Worm (Caenorhabditis elegans): ENCODE results near the gene cnc-4.

Gene cnc-4

ce11 chrV:1455280-1455679 is 8.3 kb downstream of the cnc-4 start:
- TF ChIP-seq dmd-4 (tag; optimal IDR thresholded peaks at IDR 0.05; ENCODE audit: borderline replicate concordance) (no peak), che-1 (tag; optimal IDR thresholded peaks at IDR 0.05) (no peak), unc-3 (GFP tag; conservative IDR thresholded peaks at IDR 0.05) (no peak), unc-3 (tag; optimal IDR thresholded peaks at IDR 0.05) (no peak), unc-42 (tag; optimal IDR thresholded peaks at IDR 0.05) (no peak), fkh-6 (tag; optimal IDR thresholded peaks at IDR 0.05) (no peak), madf-2 (tag; optimal IDR thresholded peaks at IDR 0.05) (no peak), ceh-9 (tag; optimal IDR thresholded peaks at IDR 0.05) (no peak), rnt-1 (tag; optimal IDR thresholded peaks at IDR 0.05) (no peak), ceh-2 (tag; optimal IDR thresholded peaks at IDR 0.05) (no peak), pqm-1 (tag; optimal IDR thresholded peaks at IDR 0.05) (no peak), ref-2 (tag; optimal IDR thresholded peaks at IDR 0.05) (no peak), zip-5 (tag; optimal IDR thresholded peaks at IDR 0.05) (no peak), sdc-2 (tag; optimal IDR thresholded peaks at IDR 0.05) (no peak), hlh-13 (GFP tag; optimal IDR thresholded peaks at IDR 0.05) (no peak), pha-4 (tag; optimal IDR thresholded peaks at IDR 0.05) (no peak), ttx-3 (tag; optimal IDR thresholded peaks at IDR 0.05) (no peak), eyg-1 (tag; optimal IDR thresholded peaks at IDR 0.05) (no peak), fkh-10 (GFP tag; optimal IDR thresholded peaks at IDR 0.05) (no peak), unc-55 (GFP tag; optimal IDR thresholded peaks at IDR 0.05) (no peak)

- TF ChIP-seq nhr-232 (tag; optimal IDR thresholded peaks at IDR 0.05) = no peak
- TF ChIP-seq T23F11.4 (GFP tag; optimal IDR thresholded peaks at IDR 0.05) = no peak
- no peak for TF ChIP-seq lin-11 (tag; optimal IDR thresholded peaks at IDR 0.05)
- no peak for TF ChIP-seq K02D7.2 (tag; optimal IDR thresholded peaks at IDR 0.05)
- TF ChIP-seq fkh-10 (GFP tag; optimal IDR thresholded peaks at IDR 0.05) = no peak
- no peak for TF ChIP-seq ama-1 (optimal IDR thresholded peaks at IDR 0.05)
- no peak for TF ChIP-seq che-1 (tag; optimal IDR thresholded peaks at IDR 0.05)
Measured at ce11 chrV:1456614-1457013, 9.6 kb downstream of the cnc-4 start.

ce11 chrV:1459374-1459926 is 12.5 kb downstream of the cnc-4 start:
- TF ChIP-seq elt-2 (tag; optimal IDR thresholded peaks at IDR 0.05) = peak; percentile 68
- TF ChIP-seq nhr-232 (tag; optimal IDR thresholded peaks at IDR 0.05) = no peak
- no peak for TF ChIP-seq dmd-4 (tag; optimal IDR thresholded peaks at IDR 0.05; ENCODE audit: borderline replicate concordance)

ce11 chrV:1460069-1460468 is 13.1 kb downstream of the cnc-4 start, which contains the start of gene hacd-1:
TSS of gene hacd-1 (plus strand) at chrV:1460369.
- TF ChIP-seq pat-9 (tag; optimal IDR thresholded peaks at IDR 0.05) (no peak), hlh-15 (tag; optimal IDR thresholded peaks at IDR 0.05) (no peak), mec-3 (tag; optimal IDR thresholded peaks at IDR 0.05; ENCODE audit: borderline replicate concordance) (no peak), fax-1 (tag; optimal IDR thresholded peaks at IDR 0.05) (no peak), ahr-1 (tag; optimal IDR thresholded peaks at IDR 0.05) (no peak), elt-4 (tag; optimal IDR thresholded peaks at IDR 0.05) (no peak), ceh-2 (tag; optimal IDR thresholded peaks at IDR 0.05) (no peak), tbx-2 (tag; optimal IDR thresholded peaks at IDR 0.05) (no peak), nfya-1 (tag; optimal IDR thresholded peaks at IDR 0.05) (no peak), ref-2 (tag; optimal IDR thresholded peaks at IDR 0.05) (no peak), sdc-2 (tag; optimal IDR thresholded peaks at IDR 0.05) (no peak), K02D7.2 (tag; optimal IDR thresholded peaks at IDR 0.05) (no peak), ets-4 (tag; optimal IDR thresholded peaks at IDR 0.05) (no peak), ceh-22 (tag; optimal IDR thresholded peaks at IDR 0.05) (no peak), ceh-34 (tag; optimal IDR thresholded peaks at IDR 0.05) (no peak)
